Worm (Caenorhabditis elegans): ENCODE data around the gene K07B1.4.

The K07B1.4 gene

DNA sequence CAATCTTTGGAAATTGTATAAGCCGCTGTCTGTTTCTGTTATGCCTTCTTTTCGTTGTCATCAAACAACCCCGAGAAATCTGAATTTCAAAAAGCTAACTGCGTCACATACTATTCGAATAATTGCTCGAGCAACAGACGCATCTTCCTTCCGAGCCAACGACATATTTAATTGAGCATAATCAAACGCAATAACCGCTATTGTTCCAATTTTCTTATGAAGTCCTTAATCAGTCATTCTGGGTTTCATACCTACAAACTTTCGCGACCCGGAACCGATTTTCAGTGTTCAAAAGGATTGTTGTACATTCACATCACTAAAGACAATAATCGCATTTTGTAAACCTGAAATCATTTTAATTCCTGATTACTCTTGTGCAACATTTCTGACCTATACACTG lies 13.0 kb downstream of the K07B1.4 start (continued):
- TF ChIP-seq C06A6.2 (GFP tag; conservative IDR thresholded peaks at IDR 0.05) = peak; percentile 90
- TF ChIP-seq hmg-20 (GFP tag; IDR thresholded peaks at IDR 0.05) = peak; percentile 55; the same call in 1 of the 2 replicates
- TF ChIP-seq nhr-120 (GFP tag; IDR thresholded peaks at IDR 0.05) = peak; percentile 89; the same call in 1 of the 2 replicates

DNA sequence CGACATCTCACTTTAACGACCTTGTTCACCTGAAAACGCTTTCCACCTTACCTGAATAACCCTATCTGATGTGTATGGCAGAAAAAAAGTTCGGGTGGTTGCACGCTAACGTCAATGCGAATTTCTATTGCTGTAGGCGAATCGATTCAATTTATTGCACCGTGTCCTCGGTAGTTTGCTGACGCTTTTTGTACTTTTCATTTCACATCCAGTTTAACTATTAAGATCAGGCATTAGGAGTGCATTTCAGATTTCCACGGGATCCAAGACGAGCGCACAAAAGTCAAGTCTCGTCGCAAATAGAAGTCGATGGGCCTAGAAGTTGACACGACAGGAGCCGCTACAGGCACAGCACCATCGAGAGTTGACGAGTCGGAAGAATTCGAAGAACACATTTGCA lies 13.5 kb downstream of the K07B1.4 start:
- TF ChIP-seq lir-1 (GFP tag; conservative IDR thresholded peaks at IDR 0.05) (0 out of 2 replicates have a peak, but pooled peaks have one; percentile 24), ceh-91 (GFP tag; IDR thresholded peaks at IDR 0.05) (peak; percentile 43; the same call in 1 of the 2 replicates), hmg-20 (GFP tag; IDR thresholded peaks at IDR 0.05) (peak; percentile 79; the same call in 1 of the 2 replicates), egl-44 (GFP tag; IDR thresholded peaks at IDR 0.05) (0 out of 2 replicates have a peak, but pooled peaks have one; percentile 41), F39B2.1 (GFP tag; IDR thresholded peaks at IDR 0.05) (peak; percentile 88; the same call in 1 of the 2 replicates), madf-6 (GFP tag; IDR thresholded peaks at IDR 0.05) (peak; percentile 70), lin-26 (GFP tag; IDR thresholded peaks at IDR 0.05) (peak; percentile 76; the same call in 1 of the 2 replicates), Y56A3A.18 (GFP tag; IDR thresholded peaks at IDR 0.05) (peak; percentile 96), let-526 (GFP tag; IDR thresholded peaks at IDR 0.05) (peak; percentile 72; the same call in 1 of the 2 replicates), ekl-4 (GFP tag; IDR thresholded peaks at IDR 0.05) (peak; percentile 83), nfyb-1 (GFP tag; IDR thresholded peaks at IDR 0.05) (peak; percentile 87), F37B4.10 (GFP tag; IDR thresholded peaks at IDR 0.05) (peak; percentile 94; the same call in 1 of the 2 replicates), B0019.2 (GFP tag; conservative IDR thresholded peaks at IDR 0.05) (0 out of 2 replicates have a peak, but pooled peaks have one; percentile 17), cebp-1 (GFP tag; IDR thresholded peaks at IDR 0.05) (peak; percentile 70; the same call in 1 of the 2 replicates), cebp-1 (tag; optimal IDR thresholded peaks at IDR 0.05) (peak; percentile 22), ceh-40 (GFP tag; IDR thresholded peaks at IDR 0.05) (0 out of 2 replicates have a peak, but pooled peaks have one; percentile 35), egl-18 (GFP tag; IDR thresholded peaks at IDR 0.05) (peak; percentile 70; the same call in 1 of the 2 replicates), K11D2.4 (GFP tag; IDR thresholded peaks at IDR 0.05) (peak; percentile 93), mcd-1 (GFP tag; IDR thresholded peaks at IDR 0.05) (peak; percentile 58), hmg-1.2 (GFP tag; IDR thresholded peaks at IDR 0.05) (peak; percentile 67; the same call in 1 of the 2 replicates), pbrm-1 (GFP tag; IDR thresholded peaks at IDR 0.05) (peak; percentile 87), aptf-3 (GFP tag; IDR thresholded peaks at IDR 0.05) (0 out of 2 replicates have a peak, but pooled peaks have one; percentile 58), attf-3 (GFP tag; conservative IDR thresholded peaks at IDR 0.05) (peak; percentile 42; the same call in 1 of the 2 replicates), nfya-2 (GFP tag; IDR thresholded peaks at IDR 0.05) (peak; percentile 85; the same call in 1 of the 2 replicates), Y67H2A.10 (GFP tag; conservative IDR thresholded peaks at IDR 0.05) (0 out of 2 replicates have a peak, but pooled peaks have one; percentile 23), ztf-25 (GFP tag; IDR thresholded peaks at IDR 0.05) (0 out of 2 replicates have a peak, but pooled peaks have one; percentile 16), Y53G8AR.9 (GFP tag; conservative IDR thresholded peaks at IDR 0.05) (peak; percentile 97), Y79H2A.3 (GFP tag; conservative IDR thresholded peaks at IDR 0.05) (peak; percentile 98), ztf-28 (GFP tag; IDR thresholded peaks at IDR 0.05) (peak; percentile 78), attf-6 (GFP tag; IDR thresholded peaks at IDR 0.05) (peak; percentile 75), hsf-1 (GFP tag; IDR thresholded peaks at IDR 0.05) (peak; percentile 70), D2030.7 (GFP tag; IDR thresholded peaks at IDR 0.05) (peak; percentile 37), cebp-2 (GFP tag; IDR thresholded peaks at IDR 0.05) (peak; percentile 95), ceh-58 (GFP tag; IDR thresholded peaks at IDR 0.05) (peak; percentile 65; the same call in 1 of the 2 replicates), C06A6.2 (GFP tag; conservative IDR thresholded peaks at IDR 0.05) (peak; percentile 75), aptf-2 (GFP tag; conservative IDR thresholded peaks at IDR 0.05) (0 out of 2 replicates have a peak, but pooled peaks have one; percentile 37), C17E4.6 (GFP tag; IDR thresholded peaks at IDR 0.05) (peak; percentile 93), Y95B8A.8 (GFP tag; IDR thresholded peaks at IDR 0.05) (peak; percentile 93), rcor-1 (GFP tag; IDR thresholded peaks at IDR 0.05) (peak; percentile 70), bed-2 (GFP tag; IDR thresholded peaks at IDR 0.05) (0 out of 2 replicates have a peak, but pooled peaks have one; percentile 15), ceh-100 (GFP tag; IDR thresholded peaks at IDR 0.05) (peak; percentile 59; the same call in 1 of the 2 replicates), madf-3 (GFP tag; IDR thresholded peaks at IDR 0.05) (peak; percentile 90)

All from whole organism, young adult.